Worm (Caenorhabditis elegans) whole organism, mixed stage, embryonic: ENCODE data around the gene F55G11.2.

Experiments
- drap-1 ChIP-seq: fragments of 200-800 bp; sonication (Bioruptor generic); optimal IDR thresholded peaks from 3 replicates; lab custom pipeline; 2018; ENCODE audit warnings: mild to moderate bottlenecking, missing genetic modification characterization, missing compliant biosample characterization
- mls-2 ChIP-seq: sonication (generic microtip); optimal IDR thresholded peaks from 2 replicates; lab custom pipeline; 2016; ENCODE audit warnings: mild to moderate bottlenecking, missing genetic modification characterization, moderate library complexity, missing compliant biosample characterization
- sptf-1 ChIP-seq: sonication (generic microtip); optimal IDR thresholded peaks from 2 replicates; lab custom pipeline; 2017; ENCODE audit warnings: mild to moderate bottlenecking, missing genetic modification characterization, moderate library complexity, missing compliant biosample characterization
- ztf-11 ChIP-seq: fragments of 150-350 bp; optimal IDR thresholded peaks from 2 replicates; lab custom pipeline; 2014; ENCODE audit warnings: missing biosample characterization, missing genetic modification characterization

DNA sequence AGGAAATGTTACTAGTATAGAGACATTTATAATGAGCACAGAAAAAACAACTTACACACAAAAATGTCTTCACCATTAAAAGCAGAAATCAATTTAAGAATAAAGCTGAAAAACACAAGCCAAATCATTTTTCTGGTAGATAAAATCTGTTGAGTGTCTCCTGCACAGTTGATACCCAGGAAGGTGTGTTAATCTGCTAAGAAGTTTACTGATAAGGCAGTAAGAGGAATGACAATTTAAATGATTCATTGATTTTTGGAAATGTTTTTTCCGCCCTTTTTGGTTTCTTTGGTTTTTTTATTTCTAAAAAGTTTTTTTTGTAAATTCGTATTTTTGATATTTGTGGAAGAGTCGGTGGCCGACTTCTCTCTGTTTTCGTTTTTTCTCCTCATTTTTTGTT lies 16.9 kb upstream of the F55G11.2 start, which contains the start of gene K10D11.3:
- TF ChIP-seq drap-1 (GFP tag; lab: Kevin White, UChicago): no peak
- no peak for TF ChIP-seq mls-2 (tag; lab: Kevin White, UChicago)
- TF ChIP-seq ztf-11 (tag; lab: Kevin White, UChicago): no peak
- no peak for TF ChIP-seq sptf-1 (tag; lab: Kevin White, UChicago)
